Worm (Caenorhabditis elegans): Measurements from ENCODE around the gene mab-21.

The mab-21 gene

DNA sequence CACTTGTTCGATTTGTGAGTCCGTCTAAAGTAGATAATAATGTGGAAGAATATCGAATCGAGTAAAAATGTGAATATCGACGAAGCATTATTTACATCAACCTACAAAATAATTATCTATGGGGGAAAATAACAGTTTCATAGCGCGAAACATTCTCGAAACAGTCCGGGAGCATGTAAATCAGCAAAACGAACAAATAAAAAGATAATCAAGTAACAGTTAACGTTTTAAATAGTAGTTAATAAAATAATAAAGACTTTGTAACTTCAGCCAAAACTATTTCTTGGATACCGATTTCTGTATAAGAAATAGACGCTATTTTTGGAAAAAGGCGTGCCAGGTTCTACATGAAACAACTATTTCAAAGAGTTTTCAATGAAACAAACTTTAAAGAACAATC lies 32.5 kb upstream of the mab-21 start, which contains the start of gene mlcd-1:
Gene mlcd-1, minus strand, starts transcription at position 101 of the 400 bp plus-strand sequence.
- TF ChIP-seq vab-15 (tag; optimal IDR thresholded peaks at IDR 0.05) (no peak), grh-1 (GFP tag; IDR thresholded peaks at IDR 0.05) (no peak), mef-2 (tag; optimal IDR thresholded peaks at IDR 0.05) (no peak), nhr-28 (tag; optimal IDR thresholded peaks at IDR 0.05) (no peak), pax-3 (tag; optimal IDR thresholded peaks at IDR 0.05) (no peak), Y116A8C.19 (tag; optimal IDR thresholded peaks at IDR 0.05; ENCODE audit: borderline replicate concordance) (no peak), rnt-1 (tag; optimal IDR thresholded peaks at IDR 0.05) (no peak), efl-1 (optimal IDR thresholded peaks at IDR 0.05) (no peak), efl-1 (GFP tag; optimal IDR thresholded peaks at IDR 0.05 in 1 of 2) (no peak), unc-130 (tag; optimal IDR thresholded peaks at IDR 0.05) (no peak), ets-5 (GFP tag; IDR thresholded peaks at IDR 0.05) (no peak), swsn-7 (tag; optimal IDR thresholded peaks at IDR 0.05) (no peak), elt-2 (tag; optimal IDR thresholded peaks at IDR 0.05) (no peak), unc-30 (tag; optimal IDR thresholded peaks at IDR 0.05) (no peak), nhr-85 (tag) (no peak), lin-15B (tag; optimal IDR thresholded peaks at IDR 0.05) (no peak), C16A3.4 (tag; optimal IDR thresholded peaks at IDR 0.05) (no peak)

DNA sequence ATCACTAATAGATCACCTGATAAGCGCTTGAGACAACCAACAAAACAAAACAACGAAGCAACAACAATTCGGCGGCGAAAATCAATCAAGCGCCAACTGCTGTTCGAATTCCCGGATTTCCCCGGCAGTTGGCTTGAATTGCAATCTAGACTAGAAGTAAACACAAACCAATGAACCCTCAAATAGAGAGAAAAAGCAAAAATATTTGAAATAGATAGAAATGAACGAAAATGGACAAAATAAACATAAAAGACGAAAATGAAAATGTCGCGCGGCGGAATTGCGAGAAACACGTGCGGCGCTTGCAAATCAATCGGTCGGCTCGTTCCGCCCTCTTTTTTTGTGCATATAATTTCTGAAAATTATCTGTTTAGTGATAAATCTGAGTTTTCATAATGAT lies 32.1 kb upstream of the mab-21 start, which contains the start of gene idhg-1:
Gene idhg-1, plus strand, starts transcription at position 343 of the 400 bp plus-strand sequence.
- TF ChIP-seq nhr-47 (tag; optimal IDR thresholded peaks at IDR 0.05) (peak; percentile 76), fos-1 (tag; optimal IDR thresholded peaks at IDR 0.05) (no peak), nhr-28 (tag; optimal IDR thresholded peaks at IDR 0.05) (no peak), aha-1 (tag; optimal IDR thresholded peaks at IDR 0.05) (no peak), nhr-12 (tag; optimal IDR thresholded peaks at IDR 0.05) (no peak), egl-13 (tag; optimal IDR thresholded peaks at IDR 0.05) (peak; percentile 40), C16A3.4 (tag; optimal IDR thresholded peaks at IDR 0.05) (peak; percentile 64), zag-1 (tag; optimal IDR thresholded peaks at IDR 0.05) (no peak), efl-3 (GFP tag; optimal IDR thresholded peaks at IDR 0.05) (no peak), fkh-8 (tag; optimal IDR thresholded peaks at IDR 0.05) (peak; percentile 37), rnt-1 (tag; optimal IDR thresholded peaks at IDR 0.05) (peak; percentile 60), sup-37 (GFP tag; optimal IDR thresholded peaks at IDR 0.05) (no peak), nhr-85 (tag) (peak; percentile 86), elt-2 (tag; optimal IDR thresholded peaks at IDR 0.05) (peak; percentile 67), nhr-20 (tag; optimal IDR thresholded peaks at IDR 0.05) (peak; percentile 72), tbx-2 (tag; optimal IDR thresholded peaks at IDR 0.05) (peak; percentile 52), sox-4 (tag; optimal IDR thresholded peaks at IDR 0.05) (peak; percentile 24), mef-2 (tag; optimal IDR thresholded peaks at IDR 0.05) (no peak), nhr-237 (tag; optimal IDR thresholded peaks at IDR 0.05) (no peak), ceh-63 (GFP tag; optimal IDR thresholded peaks at IDR 0.05) (no peak), nhr-76 (tag; optimal IDR thresholded peaks at IDR 0.05) (no peak), F16B12.6 (tag; optimal IDR thresholded peaks at IDR 0.05) (peak; percentile 29), fkh-4 (tag; optimal IDR thresholded peaks at IDR 0.05; ENCODE audit: borderline replicate concordance) (no peak), nhr-77 (tag; optimal IDR thresholded peaks at IDR 0.05) (peak; percentile 9), snpc-4 (tag; optimal IDR thresholded peaks at IDR 0.05) (peak; percentile 58), nhr-19 (GFP tag; conservative IDR thresholded peaks at IDR 0.05) (peak; percentile 88), C34B4.2 (tag; optimal IDR thresholded peaks at IDR 0.05) (no peak), C04F5.9 (tag; optimal IDR thresholded peaks at IDR 0.05) (no peak), nhr-71 (tag; optimal IDR thresholded peaks at IDR 0.05) (peak; percentile 80), ceh-82 (tag; optimal IDR thresholded peaks at IDR 0.05) (peak; percentile 37 to 53 (median 51)), mep-1 (tag; optimal IDR thresholded peaks at IDR 0.05) (peak; percentile 59), fkh-10 (GFP tag; optimal IDR thresholded peaks at IDR 0.05) (no peak), ceh-90 (tag; optimal IDR thresholded peaks at IDR 0.05) (no peak), hlh-4 (tag; optimal IDR thresholded peaks at IDR 0.05) (no peak), zip-4 (GFP tag; optimal IDR thresholded peaks at IDR 0.05) (no peak), ama-1 (optimal IDR thresholded peaks at IDR 0.05) (no peak), irx-1 (tag; optimal IDR thresholded peaks at IDR 0.05) (peak; percentile 34), grh-1 (GFP tag; IDR thresholded peaks at IDR 0.05) (no peak), blmp-1 (tag; optimal IDR thresholded peaks at IDR 0.05) (peak; percentile 33), ets-5 (GFP tag; IDR thresholded peaks at IDR 0.05) (no peak), pag-3 (tag; optimal IDR thresholded peaks at IDR 0.05; ENCODE audit: borderline replicate concordance, insufficient read depth) (no peak), dsc-1 (tag; optimal IDR thresholded peaks at IDR 0.05) (peak; percentile 79), elt-3 (tag; optimal IDR thresholded peaks at IDR 0.05) (peak in 1 of 6 experiments; percentile 23)
